Fruit fly (Drosophila melanogaster) whole organism, prepupa: ENCODE measurements around the gene cold.
A peak's percentile ranks its signal among the peaks of the same experiment; 100 is the strongest.

Source experiments
- CG10631 ChIP-seq: fragments of 200-800 bp; sonication (Bioruptor generic); optimal IDR thresholded peaks from 2 replicates; lab custom pipeline; 2016; ENCODE audit warnings: missing biosample characterization, missing genetic modification characterization
- CG11294 ChIP-seq: fragments of 200-800 bp; sonication (Bioruptor generic); IDR thresholded peaks from 2 replicates; pipeline ENCODE4 v1.3.6; 2022; ENCODE audit warnings: missing biosample characterization, missing genetic modification characterization
- CG31627 ChIP-seq: fragments of 200-800 bp; sonication (Bioruptor generic); optimal IDR thresholded peaks from 3 replicates; lab custom pipeline; 2016; ENCODE audit warnings: missing biosample characterization, missing genetic modification characterization
- CG9139 ChIP-seq: fragments of 200-800 bp; sonication (Bioruptor generic); optimal IDR thresholded peaks from 3 replicates; lab custom pipeline; 2017; ENCODE audit warnings: missing biosample characterization, mild to moderate bottlenecking, missing genetic modification characterization
- Ets96B ChIP-seq: fragments of 200-800 bp; optimal IDR thresholded peaks from 2 replicates; lab custom pipeline; 2019; ENCODE audit warnings: missing biosample characterization, mild to moderate bottlenecking, missing genetic modification characterization, moderate library complexity
- Hr38 ChIP-seq: sonication (Bioruptor generic); optimal IDR thresholded peaks from 2 replicates; lab custom pipeline; 2016; ENCODE audit warnings: missing biosample characterization, missing genetic modification characterization
- Hr39 ChIP-seq: fragments of 200-800 bp; sonication (Bioruptor generic); optimal IDR thresholded peaks from 2 replicates; lab custom pipeline; 2016; ENCODE audit warnings: missing biosample characterization, missing genetic modification characterization
- Sox14 ChIP-seq: fragments of 200-800 bp; sonication (Bioruptor generic); optimal IDR thresholded peaks from 3 replicates; lab custom pipeline; 2016; ENCODE audit warnings: missing biosample characterization, missing genetic modification characterization
- dac ChIP-seq: fragments of 200-800 bp; sonication (Bioruptor generic); optimal IDR thresholded peaks from 2 replicates; lab custom pipeline; 2017; ENCODE audit warnings: missing biosample characterization, mild to moderate bottlenecking, missing genetic modification characterization

dm6 chr2L:530245-530644 is 43.8 kb upstream of the cold start:
- peak; percentile 91 for TF ChIP-seq Sox14
- no peak for TF ChIP-seq CG11294 (GFP tag; lab: Robert Waterston, UW)
- TF ChIP-seq dac (GFP tag; lab: Kevin White, UChicago) = no peak
- peak; percentile 64 for TF ChIP-seq Ets96B
- peak; percentile 96 for TF ChIP-seq CG31627 (GFP tag; lab: Kevin White, UChicago)
- peak; percentile 80 for TF ChIP-seq CG10631 (GFP tag; lab: Kevin White, UChicago)
- no peak for TF ChIP-seq CG9139
- TF ChIP-seq Hr39 (GFP tag; lab: Kevin White, UChicago) = peak; percentile 95
- TF ChIP-seq Hr38 = no peak
